Worm (Caenorhabditis elegans) whole organism, L2 larva: ENCODE data around the gene W06A7.2.
A peak's percentile ranks its signal among the peaks of the same experiment; 100 is the strongest.

Experiments used
- C34F6.9 ChIP-seq: fragments of 150-350 bp; optimal IDR thresholded peaks from 2 replicates; lab custom pipeline; 2014; ENCODE audit warnings: missing biosample characterization, missing genetic modification characterization
- F13H6.1 ChIP-seq: sonication (generic microtip); optimal IDR thresholded peaks from 2 replicates; lab custom pipeline; 2016; ENCODE audit warnings: missing genetic modification characterization, missing compliant biosample characterization
- R02D3.7 ChIP-seq: fragments of 150-350 bp; optimal IDR thresholded peaks from 2 replicates; lab custom pipeline; 2014; ENCODE audit warnings: missing biosample characterization, missing genetic modification characterization
- Y55F3AM.14 ChIP-seq: fragments of 200-800 bp; sonication (Bioruptor generic); optimal IDR thresholded peaks from 2 replicates; lab custom pipeline; 2018; ENCODE audit warnings: mild to moderate bottlenecking, missing genetic modification characterization, missing compliant biosample characterization
- aly-2 ChIP-seq: fragments of 150-350 bp; optimal IDR thresholded peaks from 2 replicates; lab custom pipeline; 2014; ENCODE audit warnings: missing biosample characterization, missing genetic modification characterization
- ama-1 ChIP-seq: fragments of 150-350 bp; optimal IDR thresholded peaks from 2 replicates; lab custom pipeline; 2018; ENCODE audit warnings: inconsistent platforms
- blmp-1 ChIP-seq: sonication (generic microtip); optimal IDR thresholded peaks from 2 replicates; lab custom pipeline; 2017; ENCODE audit warnings: missing genetic modification characterization, mild to moderate bottlenecking, missing compliant biosample characterization, antibody characterized with exemption, moderate library complexity; ENCODE audit not compliant: insufficient read depth
- ceh-16 ChIP-seq: fragments of 150-350 bp; optimal IDR thresholded peaks from 2 replicates; lab custom pipeline; 2014; ENCODE audit warnings: missing biosample characterization, missing genetic modification characterization
- crh-2 ChIP-seq: sonication (generic microtip); optimal IDR thresholded peaks from 2 replicates; lab custom pipeline; 2017; ENCODE audit warnings: missing biosample characterization, missing genetic modification characterization
- egl-27 ChIP-seq: sonication (generic microtip); optimal IDR thresholded peaks from 3 replicates; lab custom pipeline; 2017; ENCODE audit warnings: missing biosample characterization, missing genetic modification reagents, missing genetic modification characterization
- elt-1 ChIP-seq: fragments of 150-350 bp; optimal IDR thresholded peaks from 2 replicates; lab custom pipeline; 2014; ENCODE audit warnings: missing biosample characterization, missing genetic modification characterization
- fos-1 ChIP-seq: fragments of 150-350 bp; optimal IDR thresholded peaks from 2 replicates; lab custom pipeline; 2014; ENCODE audit warnings: missing biosample characterization, missing genetic modification characterization
- gmeb-1 ChIP-seq: fragments of 150-350 bp; optimal IDR thresholded peaks from 2 replicates; lab custom pipeline; 2014; ENCODE audit warnings: missing biosample characterization, missing genetic modification characterization
- lin-11 ChIP-seq: fragments of 150-350 bp; sonication (generic microtip); optimal IDR thresholded peaks from 2 replicates; lab custom pipeline; 2014; ENCODE audit warnings: missing biosample characterization, missing genetic modification characterization, inconsistent platforms, mixed read lengths
- lin-13 ChIP-seq: fragments of 150-350 bp; optimal IDR thresholded peaks from 2 replicates; lab custom pipeline; 2014; ENCODE audit warnings: missing biosample characterization, missing genetic modification reagents, missing genetic modification characterization
- lin-39 ChIP-seq: fragments of 150-350 bp; optimal IDR thresholded peaks from 2 replicates; lab custom pipeline; 2014; ENCODE audit warnings: missing biosample characterization, missing genetic modification reagents, missing genetic modification characterization
- lsy-2 ChIP-seq, 2 experiments: fragments of 150-350 bp in 1 of 2; sonication (generic microtip) in 1 of 2; optimal IDR thresholded peaks; 2 replicates each; lab custom pipeline; 2014 to 2017; ENCODE audit warnings: missing biosample characterization in 2 of 2, missing genetic modification characterization in 2 of 2
- mbf-1 ChIP-seq: sonication (generic microtip); optimal IDR thresholded peaks from 2 replicates; lab custom pipeline; 2017; ENCODE audit warnings: missing biosample characterization, missing genetic modification characterization
- nhr-10 ChIP-seq: sonication (generic microtip); optimal IDR thresholded peaks from 2 replicates; lab custom pipeline; 2017; ENCODE audit warnings: missing biosample characterization, missing genetic modification characterization
- nhr-11 ChIP-seq: fragments of 150-350 bp; optimal IDR thresholded peaks from 2 replicates; lab custom pipeline; 2014; ENCODE audit warnings: missing biosample characterization, missing genetic modification characterization
- nhr-12 ChIP-seq: fragments of 150-350 bp; optimal IDR thresholded peaks from 2 replicates; lab custom pipeline; 2014; ENCODE audit warnings: missing biosample characterization, missing genetic modification characterization
- nhr-129 ChIP-seq: fragments of 150-350 bp; optimal IDR thresholded peaks from 2 replicates; lab custom pipeline; 2014; ENCODE audit warnings: missing biosample characterization, missing genetic modification characterization
- nhr-237 ChIP-seq: fragments of 150-350 bp; optimal IDR thresholded peaks from 2 replicates; lab custom pipeline; 2014; ENCODE audit warnings: missing biosample characterization, missing genetic modification characterization
- nhr-6 ChIP-seq: fragments of 150-350 bp; optimal IDR thresholded peaks from 2 replicates; lab custom pipeline; 2014; ENCODE audit warnings: missing biosample characterization, missing genetic modification characterization
- nhr-77 ChIP-seq: fragments of 150-350 bp; optimal IDR thresholded peaks from 2 replicates; lab custom pipeline; 2014; ENCODE audit warnings: missing biosample characterization, missing genetic modification characterization
- sem-4 ChIP-seq: fragments of 150-350 bp; optimal IDR thresholded peaks from 2 replicates; lab custom pipeline; 2014; ENCODE audit warnings: missing biosample characterization, missing genetic modification reagents, missing genetic modification characterization
- skn-1 ChIP-seq: sonication (generic microtip); optimal IDR thresholded peaks from 2 replicates; lab custom pipeline; 2017; ENCODE audit warnings: missing biosample characterization, missing genetic modification characterization
- sma-9 ChIP-seq, 2 experiments: fragments of 150-350 bp in 1 of 2; sonication (generic microtip) in 1 of 2; optimal IDR thresholded peaks; 2 replicates each; lab custom pipeline; 2014 to 2016; ENCODE audit warnings: missing genetic modification characterization in 2 of 2, mild to moderate bottlenecking in 1 of 2, missing biosample characterization in 1 of 2, missing compliant biosample characterization in 1 of 2, missing genetic modification reagents in 1 of 2, moderate library complexity in 1 of 2
- snpc-4 ChIP-seq: fragments of 150-350 bp; optimal IDR thresholded peaks from 2 replicates; lab custom pipeline; 2014; ENCODE audit warnings: missing biosample characterization, missing genetic modification characterization
- unc-39 ChIP-seq: fragments of 150-350 bp; optimal IDR thresholded peaks from 2 replicates; lab custom pipeline; 2014; ENCODE audit warnings: missing biosample characterization, missing genetic modification characterization
- unc-55 ChIP-seq: fragments of 150-350 bp; sonication (generic microtip); optimal IDR thresholded peaks from 3 replicates; lab custom pipeline; 2014; ENCODE audit warnings: missing biosample characterization, missing genetic modification reagents, missing genetic modification characterization
- unc-62 ChIP-seq: fragments of 150-350 bp; optimal IDR thresholded peaks from 2 replicates; lab custom pipeline; 2014; ENCODE audit warnings: missing biosample characterization, missing genetic modification reagents, missing genetic modification characterization
- zag-1 ChIP-seq: fragments of 150-350 bp; optimal IDR thresholded peaks from 2 replicates; lab custom pipeline; 2014; ENCODE audit warnings: missing biosample characterization, missing genetic modification characterization
- ztf-1 ChIP-seq: fragments of 200-800 bp; sonication (Bioruptor generic); conservative IDR thresholded peaks from 2 replicates; pipeline ENCODE4 v1.3.6; 2022; ENCODE audit warnings: missing genetic modification characterization, missing compliant biosample characterization
- ztf-4 ChIP-seq: fragments of 150-350 bp; optimal IDR thresholded peaks from 2 replicates; lab custom pipeline; 2014; ENCODE audit warnings: missing biosample characterization, missing genetic modification characterization

W06A7.2 gene

ce11 chrV:14821553-14821952 lies at the start of gene W06A7.2:
W06A7.2 (plus strand) TSS chrV:14821853.
- TF ChIP-seq snpc-4 (tag; lab: Kevin White, UChicago), result no peak
- TF ChIP-seq blmp-1 (tag; lab: Kevin White, UChicago), result no peak
- TF ChIP-seq ceh-16 (tag; lab: Kevin White, UChicago), result no peak
- TF ChIP-seq ztf-4 (tag; lab: Kevin White, UChicago), result no peak
- TF ChIP-seq lin-11, result no peak
- TF ChIP-seq aly-2 (tag; lab: Kevin White, UChicago), result no peak
- no peak for TF ChIP-seq zag-1 (tag; lab: Kevin White, UChicago)
- TF ChIP-seq mbf-1, result no peak
- no peak for TF ChIP-seq nhr-11 (tag; lab: Kevin White, UChicago)
- TF ChIP-seq unc-39 (tag; lab: Kevin White, UChicago), result no peak
- no peak for TF ChIP-seq ztf-1 (GFP tag; lab: Robert Waterston, UW)
- TF ChIP-seq unc-62, result no peak
- TF ChIP-seq nhr-129 (tag; lab: Kevin White, UChicago), result no peak
- TF ChIP-seq nhr-10 (tag; lab: Kevin White, UChicago), result no peak

ce11 chrV:14773048-14773447 lies 48.6 kb upstream of the W06A7.2 start, which contains the start of gene haf-7:
haf-7 (plus strand) TSS chrV:14773258.
- no peak for TF ChIP-seq ztf-1 (GFP tag; lab: Robert Waterston, UW)
- peak; percentile 69 for TF ChIP-seq C34F6.9 (tag; lab: Kevin White, UChicago)
- TF ChIP-seq lin-13, result no peak
- TF ChIP-seq fos-1, result peak; percentile 82
- no peak for TF ChIP-seq Y55F3AM.14 (GFP tag; lab: Kevin White, UChicago)
- peak; percentile 60 for TF ChIP-seq skn-1 (tag; lab: Kevin White, UChicago)
- TF ChIP-seq nhr-129 (tag; lab: Kevin White, UChicago), result peak; percentile 85
- no peak for TF ChIP-seq blmp-1 (tag; lab: Kevin White, UChicago)
- TF ChIP-seq unc-55 (GFP tag; lab: Kevin White, UChicago), result peak; percentile 63
- TF ChIP-seq crh-2 (tag; lab: Kevin White, UChicago), result peak; percentile 28
- TF ChIP-seq sma-9 (GFP tag; optimal IDR thresholded peaks at IDR 0.05; lab: Kevin White, UChicago), result peak; percentile 19
- no peak for TF ChIP-seq sma-9 (tag; optimal IDR thresholded peaks at IDR 0.05; lab: Kevin White, UChicago)
- no peak for TF ChIP-seq nhr-6 (tag; lab: Kevin White, UChicago)

ce11 chrV:14779644-14780043 lies 42.0 kb upstream of the W06A7.2 start, which contains the start of the genes scrm-7 and Y50E8A.10:
scrm-7 (minus strand) TSS chrV:14779744.
Y50E8A.10 (plus strand) TSS chrV:14779996.
- no peak for TF ChIP-seq unc-62
- TF ChIP-seq blmp-1 (tag; lab: Kevin White, UChicago), result no peak
- no peak for TF ChIP-seq lin-39
- no peak for TF ChIP-seq egl-27 (tag; lab: Kevin White, UChicago)
- TF ChIP-seq gmeb-1 (tag; lab: Kevin White, UChicago), result no peak
- TF ChIP-seq nhr-237 (tag; lab: Kevin White, UChicago), result no peak
- no peak for TF ChIP-seq lsy-2 (tag; optimal IDR thresholded peaks at IDR 0.05; lab: Kevin White, UChicago)
- TF ChIP-seq sma-9 (GFP tag; optimal IDR thresholded peaks at IDR 0.05; lab: Kevin White, UChicago), result no peak
- TF ChIP-seq sma-9 (tag; optimal IDR thresholded peaks at IDR 0.05; lab: Kevin White, UChicago), result no peak
- no peak for TF ChIP-seq snpc-4 (tag; lab: Kevin White, UChicago)
- TF ChIP-seq lin-13, result no peak
- TF ChIP-seq lin-11, result no peak
- no peak for TF ChIP-seq crh-2 (tag; lab: Kevin White, UChicago)

- TF ChIP-seq ama-1 (no peak), nhr-77 (tag; lab: Kevin White, UChicago) (no peak), gmeb-1 (tag; lab: Kevin White, UChicago) (no peak), unc-62 (no peak), elt-1 (tag; lab: Kevin White, UChicago) (no peak), F13H6.1 (tag; lab: Kevin White, UChicago) (no peak), nhr-12 (tag; lab: Kevin White, UChicago) (no peak), unc-39 (tag; lab: Kevin White, UChicago) (no peak), ztf-4 (tag; lab: Kevin White, UChicago) (no peak), mbf-1 (no peak), Y55F3AM.14 (GFP tag; lab: Kevin White, UChicago) (no peak), R02D3.7 (no peak), egl-27 (tag; lab: Kevin White, UChicago) (no peak), C34F6.9 (tag; lab: Kevin White, UChicago) (no peak), blmp-1 (tag; lab: Kevin White, UChicago) (no peak), sem-4 (tag; lab: Kevin White, UChicago) (no peak), nhr-6 (tag; lab: Kevin White, UChicago) (no peak)
Observed at ce11 chrV:14781130-14781529, 40.5 kb upstream of the W06A7.2 start, which contains the start of gene Y50E8A.11. Y50E8A.11 (plus strand) TSS chrV:14781430.
